Worm (Caenorhabditis elegans) whole organism, late embryonic: ENCODE measurements around the gene B0001.4.

Experiments used
- C38D4.7 ChIP-seq: fragments of 200-800 bp; sonication (Bioruptor generic); optimal IDR thresholded peaks from 2 replicates; lab custom pipeline; 2018; ENCODE audit warnings: mild to moderate bottlenecking, missing genetic modification characterization, moderate library complexity, missing compliant biosample characterization
- Y22D7AL.16 ChIP-seq: sonication (generic microtip); optimal IDR thresholded peaks from 2 replicates; lab custom pipeline; 2016; ENCODE audit warnings: missing genetic modification characterization, missing compliant biosample characterization
- pqm-1 ChIP-seq: sonication (generic microtip); optimal IDR thresholded peaks from 2 replicates; lab custom pipeline; 2016; ENCODE audit warnings: missing genetic modification characterization, missing compliant biosample characterization

DNA sequence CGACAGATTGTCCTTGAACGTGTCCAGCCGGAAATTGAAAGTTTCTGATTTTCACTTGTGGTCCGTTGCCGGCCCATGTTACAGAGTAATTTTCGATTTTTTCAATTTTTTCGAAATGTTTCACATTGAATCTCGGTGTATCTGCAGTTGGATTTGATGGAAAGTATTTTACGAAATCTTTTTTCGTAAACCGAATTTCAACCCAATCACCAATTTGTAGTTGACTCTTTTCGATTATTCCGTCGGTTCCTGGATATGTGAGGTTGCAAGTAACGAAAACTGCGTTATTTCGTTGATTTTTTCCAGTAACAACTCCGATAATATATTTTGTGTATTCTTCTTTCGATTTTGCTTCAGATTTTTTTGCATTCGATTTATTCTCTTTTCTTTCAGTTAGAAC lies 11.6 kb upstream of the B0001.4 start:
- TF ChIP-seq pqm-1 (tag; lab: Kevin White, UChicago) (no peak), Y22D7AL.16 (no peak), C38D4.7 (no peak)
